Fruit fly (Drosophila melanogaster): Measurements from ENCODE around the gene CG6094.

CG6094 gene

DNA sequence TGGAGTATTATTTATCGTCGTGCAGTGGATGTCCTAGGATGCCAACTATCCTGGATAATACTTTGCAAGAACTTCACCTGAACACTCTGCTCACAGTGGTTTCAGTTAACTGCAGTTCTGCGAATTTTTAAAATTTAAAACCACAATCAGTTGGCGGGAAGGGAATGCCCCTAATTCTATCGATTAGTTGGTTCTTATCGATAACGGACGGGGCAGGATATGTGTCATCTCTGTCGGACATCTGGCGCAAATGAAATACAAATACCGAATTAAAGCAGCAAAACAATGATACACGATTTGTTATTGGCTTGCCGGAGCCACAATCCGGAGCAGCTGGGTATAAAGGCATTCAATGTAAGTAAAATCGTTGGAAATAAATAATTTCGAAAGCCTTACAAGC lies 23.8 kb upstream of the CG6094 start, which contains the start of gene Grip75:
Grip75 (plus strand) TSS at position 223 of the 400 bp plus-strand sequence.
- TF ChIP-seq Myc (optimal IDR thresholded peaks at IDR 0.05): no peak
- TF ChIP-seq insv (optimal IDR thresholded peaks at IDR 0.05): no peak
- no peak for TF ChIP-seq h (optimal IDR thresholded peaks at IDR 0.05)
- TF ChIP-seq psq (optimal IDR thresholded peaks at IDR 0.05): no peak
- TF ChIP-seq ttk (optimal IDR thresholded peaks at IDR 0.05): no peak
- no peak for TF ChIP-seq Sin3A (optimal IDR thresholded peaks at IDR 0.05)

DNA sequence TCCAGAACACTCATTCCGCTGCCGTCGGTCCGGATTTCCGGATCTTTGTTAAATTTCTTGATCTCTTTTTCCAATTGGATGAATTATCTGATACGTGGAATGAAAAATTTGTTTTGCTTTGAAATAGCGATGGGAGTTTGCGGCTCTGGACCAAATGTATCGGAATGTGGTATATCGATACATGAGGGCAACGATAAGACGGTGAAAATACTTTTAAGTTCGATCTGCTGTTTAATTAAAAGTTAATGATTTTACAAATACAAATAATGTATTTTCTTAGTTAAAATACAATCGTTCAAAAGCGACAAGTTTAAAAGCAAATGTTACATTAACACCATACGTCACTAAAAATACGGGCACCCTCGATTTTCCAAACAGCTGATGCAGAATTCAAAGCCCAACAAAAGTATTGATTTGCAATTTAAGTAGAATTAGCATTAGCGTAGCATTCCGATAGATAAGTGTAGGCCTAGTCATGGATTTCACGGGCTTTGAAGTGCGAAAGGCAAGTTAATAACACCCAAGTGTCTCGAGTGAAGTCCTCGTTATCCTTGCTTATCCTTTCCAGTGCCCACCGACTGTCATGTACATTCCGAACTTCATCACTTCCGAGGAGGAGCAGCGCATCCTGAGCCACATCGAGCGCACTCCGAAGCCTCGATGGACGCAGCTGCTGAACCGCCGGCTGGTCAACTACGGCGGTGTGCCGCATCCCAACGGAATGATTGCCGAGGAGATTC lies 18.2 kb upstream of the CG6094 start, which contains the start of the genes Cog4 and CG6144:
Cog4 (minus strand) TSS at position 139 of the 740 bp plus-strand sequence.
CG6144 (plus strand) TSS at position 211 of the 740 bp plus-strand sequence.
- TF ChIP-seq h (optimal IDR thresholded peaks at IDR 0.05): no peak
- no peak for TF ChIP-seq insv (optimal IDR thresholded peaks at IDR 0.05)
- TF ChIP-seq Sin3A (optimal IDR thresholded peaks at IDR 0.05): no peak
- no peak for TF ChIP-seq Myc (optimal IDR thresholded peaks at IDR 0.05)
- no peak for TF ChIP-seq psq (optimal IDR thresholded peaks at IDR 0.05)
- TF ChIP-seq ttk (optimal IDR thresholded peaks at IDR 0.05): no peak

DNA sequence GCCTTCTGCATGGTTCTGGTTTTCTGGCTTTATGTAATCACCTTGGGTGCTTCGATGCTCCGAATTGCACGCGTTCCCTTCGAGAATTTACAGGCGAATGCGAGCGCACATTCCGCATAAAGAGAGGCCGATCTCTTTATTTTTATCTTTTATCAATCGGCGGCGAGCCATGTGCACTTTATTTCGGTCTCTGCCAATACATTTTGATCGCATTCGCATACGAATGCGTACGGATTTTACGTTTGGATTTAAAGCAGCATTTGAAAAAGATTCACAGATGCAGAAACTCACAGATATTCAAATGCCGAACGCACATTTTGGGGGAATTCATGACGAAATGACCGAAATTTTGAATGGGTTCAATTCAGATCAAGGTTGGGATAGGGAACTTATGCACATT lies 15.5 kb upstream of the CG6094 start, which contains the start of gene CG13144:
CG13144 (minus strand) TSS at position 101 of the 400 bp plus-strand sequence.
- TF ChIP-seq h (optimal IDR thresholded peaks at IDR 0.05) (no peak), psq (optimal IDR thresholded peaks at IDR 0.05) (no peak), ttk (optimal IDR thresholded peaks at IDR 0.05) (no peak), insv (optimal IDR thresholded peaks at IDR 0.05) (no peak), Sin3A (optimal IDR thresholded peaks at IDR 0.05) (no peak), Myc (optimal IDR thresholded peaks at IDR 0.05) (no peak)

DNA sequence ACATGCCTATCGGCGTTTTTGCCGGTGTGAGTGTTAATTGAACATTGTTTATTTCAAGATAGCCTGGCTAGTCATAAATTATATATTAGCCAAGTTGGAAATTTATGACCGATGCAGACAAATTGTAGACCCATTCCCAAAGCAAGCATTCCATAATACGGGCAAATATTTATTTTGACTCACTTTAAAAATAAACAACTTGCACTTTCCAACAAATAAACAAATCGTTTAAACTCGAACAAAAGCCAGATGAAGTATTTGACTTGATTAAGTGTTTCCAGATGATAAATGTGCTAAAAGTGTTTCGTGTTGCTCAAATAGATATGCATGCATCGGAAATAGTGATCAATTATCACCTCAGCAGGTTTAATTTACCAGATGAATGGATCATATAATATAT lies 11.4 kb upstream of the CG6094 start:
- TF ChIP-seq Sin3A (optimal IDR thresholded peaks at IDR 0.05): no peak
- TF ChIP-seq Myc (optimal IDR thresholded peaks at IDR 0.05): no peak
- no peak for TF ChIP-seq psq (optimal IDR thresholded peaks at IDR 0.05)
- no peak for TF ChIP-seq h (optimal IDR thresholded peaks at IDR 0.05)
- TF ChIP-seq ttk (optimal IDR thresholded peaks at IDR 0.05): no peak
- TF ChIP-seq insv (optimal IDR thresholded peaks at IDR 0.05): no peak

DNA sequence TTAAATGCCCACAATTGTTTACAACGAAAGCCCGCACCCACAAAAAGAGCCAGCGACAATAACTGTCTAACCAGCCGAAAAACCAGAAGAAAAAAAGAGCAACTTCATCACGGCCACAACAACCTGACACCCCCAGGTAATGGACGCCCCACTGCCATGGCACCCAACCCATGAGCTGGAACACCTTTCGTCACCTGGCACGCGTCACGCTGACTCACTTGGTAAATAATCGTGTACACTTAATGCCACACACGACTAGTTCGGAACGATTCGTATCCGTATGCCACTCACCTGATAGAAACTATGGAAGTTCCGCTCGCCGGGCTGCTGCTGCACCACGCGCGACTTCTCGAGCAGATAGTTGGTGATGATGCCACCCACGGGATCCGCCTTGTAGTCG lies 10.5 kb upstream of the CG6094 start:
- no peak for TF ChIP-seq h (optimal IDR thresholded peaks at IDR 0.05)
- TF ChIP-seq ttk (optimal IDR thresholded peaks at IDR 0.05): no peak
- no peak for TF ChIP-seq insv (optimal IDR thresholded peaks at IDR 0.05)
- no peak for TF ChIP-seq psq (optimal IDR thresholded peaks at IDR 0.05)
- TF ChIP-seq Sin3A (optimal IDR thresholded peaks at IDR 0.05): no peak
- TF ChIP-seq Myc (optimal IDR thresholded peaks at IDR 0.05): no peak

DNA sequence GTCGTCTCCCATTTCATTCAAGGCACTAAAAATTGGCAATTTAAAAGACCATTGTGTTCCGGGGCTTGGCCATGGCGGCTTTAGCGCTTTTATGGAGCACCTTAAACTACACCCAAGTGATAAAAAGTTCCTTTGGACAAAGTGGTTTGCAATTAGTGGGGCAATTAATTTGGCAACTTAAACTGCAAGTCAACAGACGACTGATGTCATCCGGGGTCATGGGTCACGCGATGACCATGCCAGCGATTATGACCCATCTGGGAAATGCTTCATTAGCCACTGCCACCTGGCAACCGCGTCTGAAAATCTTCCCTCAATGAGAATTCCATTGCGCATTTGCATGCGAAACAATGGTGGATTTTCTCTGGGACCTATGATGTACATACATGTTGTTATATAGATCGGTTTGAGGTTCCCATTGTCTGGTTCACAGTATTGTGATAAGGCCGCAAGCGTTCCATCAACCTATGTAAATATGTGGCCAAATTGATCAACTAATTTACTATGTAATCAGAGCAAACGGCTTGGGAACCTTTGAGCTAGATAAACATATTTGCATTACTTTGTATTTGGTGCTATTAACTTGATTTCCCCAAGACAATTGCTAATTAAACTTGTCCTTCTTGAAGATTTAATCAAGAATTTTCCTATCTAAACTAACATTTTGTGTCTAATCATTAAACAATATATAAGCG lies 9.6 kb upstream of the CG6094 start:
- TF ChIP-seq Sin3A (optimal IDR thresholded peaks at IDR 0.05): no peak
- no peak for TF ChIP-seq Myc (optimal IDR thresholded peaks at IDR 0.05)
- TF ChIP-seq insv (optimal IDR thresholded peaks at IDR 0.05): no peak
- TF ChIP-seq h (optimal IDR thresholded peaks at IDR 0.05): no peak
- TF ChIP-seq psq (optimal IDR thresholded peaks at IDR 0.05): no peak
- TF ChIP-seq ttk (optimal IDR thresholded peaks at IDR 0.05): no peak

DNA sequence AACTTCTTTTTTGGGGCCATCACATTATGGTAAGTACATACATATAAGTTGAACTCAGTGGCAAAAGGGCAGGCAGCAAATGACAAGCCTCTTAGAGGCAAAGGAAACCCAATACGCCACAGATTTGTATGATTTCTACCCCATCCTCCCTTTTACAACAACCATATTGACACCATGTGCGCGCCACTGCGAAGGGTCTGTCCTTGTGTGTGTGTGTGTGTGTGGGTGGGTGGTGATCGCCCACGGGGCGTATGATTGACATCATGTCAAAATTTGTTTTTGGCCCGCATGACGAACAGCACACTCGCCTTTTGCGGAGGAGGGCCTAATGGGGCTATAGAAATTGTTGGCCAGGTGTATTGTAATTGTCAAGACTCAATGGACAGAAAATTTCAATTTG lies 7.3 kb upstream of the CG6094 start:
- no peak for TF ChIP-seq psq (optimal IDR thresholded peaks at IDR 0.05)
- TF ChIP-seq ttk (optimal IDR thresholded peaks at IDR 0.05): no peak
- no peak for TF ChIP-seq h (optimal IDR thresholded peaks at IDR 0.05)
- TF ChIP-seq Myc (optimal IDR thresholded peaks at IDR 0.05): no peak
- no peak for TF ChIP-seq insv (optimal IDR thresholded peaks at IDR 0.05)
- no peak for TF ChIP-seq Sin3A (optimal IDR thresholded peaks at IDR 0.05)

DNA sequence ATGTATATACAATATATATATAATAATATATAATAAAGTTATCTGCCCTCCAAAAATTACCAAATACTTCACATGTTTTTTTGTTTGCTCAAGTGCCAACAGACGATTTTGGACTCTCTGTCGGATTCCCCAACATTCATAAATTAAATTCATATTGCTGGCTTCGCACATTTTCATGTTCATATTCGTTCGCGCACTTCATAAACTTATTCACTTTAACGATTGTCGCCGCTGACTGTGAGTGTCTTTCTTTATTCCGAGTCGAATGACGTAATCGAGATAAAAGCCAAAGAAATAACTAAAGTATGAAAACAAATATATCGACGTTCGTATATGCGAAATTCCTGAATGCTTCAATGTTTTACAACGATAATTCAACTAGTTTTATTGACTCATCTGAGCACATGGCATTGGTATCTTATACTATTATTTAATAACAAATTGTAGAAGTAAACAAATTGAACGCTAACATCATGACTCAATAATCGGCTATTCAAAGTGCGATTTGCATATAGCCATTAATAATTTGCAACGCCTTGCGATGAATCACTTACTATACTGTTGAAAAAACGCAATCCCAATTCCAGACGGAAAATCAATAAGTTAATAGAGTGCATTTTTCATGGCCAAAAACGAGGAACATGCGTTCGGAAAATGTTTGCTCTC lies 6.4 kb upstream of the CG6094 start:
- TF ChIP-seq Myc (optimal IDR thresholded peaks at IDR 0.05): no peak
- no peak for TF ChIP-seq Sin3A (optimal IDR thresholded peaks at IDR 0.05)
- TF ChIP-seq insv (optimal IDR thresholded peaks at IDR 0.05): no peak
- TF ChIP-seq h (optimal IDR thresholded peaks at IDR 0.05): no peak
- TF ChIP-seq ttk (optimal IDR thresholded peaks at IDR 0.05): no peak
- no peak for TF ChIP-seq psq (optimal IDR thresholded peaks at IDR 0.05)

DNA sequence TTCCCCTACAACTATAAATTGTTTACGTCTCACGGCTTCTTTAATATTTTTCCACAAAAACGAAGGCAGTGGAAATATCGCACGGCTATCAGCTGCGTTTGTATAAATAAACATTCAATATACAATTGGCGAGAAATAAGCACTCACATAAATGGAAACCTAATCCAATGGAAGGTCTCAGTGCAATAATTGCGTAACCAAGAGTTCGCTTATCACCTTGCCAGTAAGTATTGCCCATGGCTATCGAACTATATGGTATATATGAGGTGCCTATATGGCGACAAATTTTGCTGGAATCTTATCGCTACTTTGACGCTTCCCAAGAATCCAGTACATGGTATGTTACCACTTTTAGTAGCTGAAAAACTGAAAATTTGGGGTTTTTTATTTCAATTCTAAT lies 4.6 kb upstream of the CG6094 start:
- TF ChIP-seq ttk (optimal IDR thresholded peaks at IDR 0.05): no peak
- TF ChIP-seq h (optimal IDR thresholded peaks at IDR 0.05): no peak

DNA sequence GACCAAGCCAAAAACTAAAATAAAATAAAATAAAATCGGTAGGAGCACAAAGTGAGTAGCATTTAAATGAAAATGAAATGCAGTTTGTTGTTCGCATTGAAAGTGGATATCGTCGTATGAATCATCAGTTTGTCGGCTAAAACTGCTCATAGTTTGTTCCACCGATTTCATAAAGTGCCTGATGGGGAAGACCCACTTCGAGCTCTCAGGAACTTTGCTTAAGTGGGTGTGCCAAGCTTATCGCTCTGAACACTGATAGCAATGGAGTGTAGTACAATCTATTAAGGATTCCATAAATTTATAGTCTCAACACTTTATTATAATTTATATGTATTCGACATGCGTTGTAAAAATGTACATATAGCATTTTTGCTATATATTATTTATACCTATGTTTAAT lies 4.0 kb upstream of the CG6094 start:
- TF ChIP-seq psq (optimal IDR thresholded peaks at IDR 0.05) (no peak), insv (optimal IDR thresholded peaks at IDR 0.05) (no peak), Sin3A (optimal IDR thresholded peaks at IDR 0.05) (no peak), h (optimal IDR thresholded peaks at IDR 0.05) (no peak), ttk (optimal IDR thresholded peaks at IDR 0.05) (no peak), Myc (optimal IDR thresholded peaks at IDR 0.05) (no peak)

DNA sequence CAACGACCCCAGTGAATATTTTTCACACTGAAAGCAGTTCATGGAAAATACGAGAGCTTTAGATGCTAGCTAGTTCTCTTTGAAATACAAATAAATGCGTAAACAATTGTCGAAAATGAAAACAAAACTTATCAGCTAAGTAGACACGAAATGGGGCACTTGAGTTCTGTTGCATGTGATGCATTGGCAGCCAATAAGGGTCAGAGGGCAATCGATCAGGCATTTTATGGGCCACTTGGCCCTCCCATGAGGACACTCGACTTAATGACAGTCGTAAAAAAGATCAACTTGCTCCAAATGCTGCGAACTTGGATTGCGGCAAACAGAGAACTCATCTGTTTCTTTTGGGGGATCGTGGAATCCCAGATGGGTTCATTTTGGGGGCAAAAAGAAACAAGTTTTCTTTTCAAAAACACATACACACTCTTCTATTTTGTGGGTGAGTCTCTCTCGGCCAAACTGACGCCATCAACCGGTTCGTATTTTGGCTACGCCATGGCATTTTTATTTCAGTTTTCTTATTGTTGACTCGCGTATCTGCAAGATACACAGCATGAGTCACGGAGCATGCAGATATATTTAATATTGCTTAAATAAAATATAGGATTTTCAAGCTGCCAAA lies 3.4 kb upstream of the CG6094 start:
- no peak for TF ChIP-seq Sin3A (optimal IDR thresholded peaks at IDR 0.05)
- TF ChIP-seq insv (optimal IDR thresholded peaks at IDR 0.05): no peak
- TF ChIP-seq ttk (optimal IDR thresholded peaks at IDR 0.05): no peak
- TF ChIP-seq h (optimal IDR thresholded peaks at IDR 0.05): no peak
- TF ChIP-seq psq (optimal IDR thresholded peaks at IDR 0.05): no peak
- TF ChIP-seq Myc (optimal IDR thresholded peaks at IDR 0.05): no peak
